Fruit fly (Drosophila melanogaster) whole organism: ENCODE results near the gene CG13297.

Experiments used
- CG8478 ChIP-seq: fragments of >200 bp; optimal IDR thresholded peaks from 2 replicates; lab custom pipeline; 2018; ENCODE audit warnings: inconsistent platforms
- Dll ChIP-seq: fragments of >200 bp; optimal IDR thresholded peaks from 2 replicates; lab custom pipeline; 2017
- EcR ChIP-seq, 2 experiments: fragments of >200 bp; optimal IDR thresholded peaks; 2 replicates each; lab custom pipeline; 2017; ENCODE audit warnings: missing biosample characterization in 2 of 2, missing genetic modification characterization in 2 of 2, missing genetic modification reagents in 2 of 2
- pan ChIP-seq: fragments of >200 bp; optimal IDR thresholded peaks from 2 replicates; lab custom pipeline; 2017
- psq ChIP-seq: fragments of >200 bp; optimal IDR thresholded peaks from 2 replicates; lab custom pipeline; 2017
- usp ChIP-seq: fragments of >200 bp; optimal IDR thresholded peaks from 2 replicates; lab custom pipeline; 2017; ENCODE audit warnings: missing biosample characterization, missing genetic modification characterization, mixed read lengths

The CG13297 gene

dm6 chr3L:6157327-6158032 is at the start of gene CG13297:
Gene CG13297, minus strand, starts transcription at chr3L:6157377.
- TF ChIP-seq EcR (GFP tag; optimal IDR thresholded peaks at IDR 0.05; lab: Kevin White, UChicago) (no peak), pan (lab: Kevin White, UChicago) (no peak), psq (lab: Kevin White, UChicago) (no peak), usp (no peak), CG8478 (lab: Kevin White, UChicago) (no peak), Dll (no peak)

DNA sequence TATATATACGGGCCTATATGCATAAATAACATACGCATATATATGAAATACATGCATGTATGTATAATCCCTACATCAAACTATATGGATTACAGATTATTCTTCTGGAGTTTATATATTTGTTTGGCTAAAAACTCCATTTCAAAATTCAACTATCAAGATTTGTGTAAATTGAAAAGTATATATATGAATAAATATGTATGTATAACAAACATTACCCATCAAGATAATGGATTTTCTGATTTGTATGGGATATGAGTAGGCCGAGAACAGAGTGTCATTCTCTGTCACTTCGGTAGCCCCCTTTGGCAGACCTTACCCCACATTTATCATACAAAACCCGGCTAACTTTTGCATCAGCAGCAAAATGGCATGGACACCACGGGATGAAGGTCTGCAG is 43.0 kb upstream of the CG13297 start, which contains the start of gene CG8219:
Gene CG8219, plus strand, starts transcription at position 301 of the 400 bp plus-strand sequence.
- no peak for TF ChIP-seq CG8478 (lab: Kevin White, UChicago)
- TF ChIP-seq Dll = no peak
- TF ChIP-seq EcR (GFP tag; optimal IDR thresholded peaks at IDR 0.05; lab: Kevin White, UChicago) = no peak
- no peak for TF ChIP-seq usp
- no peak for TF ChIP-seq psq (lab: Kevin White, UChicago)
- no peak for TF ChIP-seq pan (lab: Kevin White, UChicago)

DNA sequence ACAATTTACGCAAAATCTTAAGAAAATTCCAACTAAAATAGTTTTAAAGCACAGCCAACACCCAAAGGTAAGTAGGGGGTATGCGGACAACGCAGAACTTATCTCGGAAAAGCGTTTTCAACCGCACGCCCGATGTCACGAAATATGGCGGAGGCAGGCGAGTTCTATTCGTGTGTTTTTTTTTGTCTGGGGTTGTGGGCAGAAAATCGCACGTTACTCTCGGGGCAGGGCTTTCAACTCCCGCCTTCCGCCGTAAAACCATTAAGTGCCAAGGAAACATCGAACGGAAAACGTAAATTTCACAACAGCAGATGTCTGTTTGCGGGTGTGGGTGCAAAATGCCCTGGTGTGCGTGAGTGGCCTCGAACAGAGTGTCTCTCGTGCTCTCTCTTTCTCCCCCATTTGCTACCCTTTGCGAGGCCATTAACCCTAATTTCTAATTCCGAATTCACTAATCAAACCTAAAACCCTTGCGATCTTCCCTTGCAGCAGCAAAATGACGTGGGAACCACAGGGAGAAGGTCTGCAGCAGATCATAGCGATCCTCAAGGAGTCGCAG is 36.5 kb upstream of the CG13297 start:
- TF ChIP-seq EcR (GFP tag; optimal IDR thresholded peaks at IDR 0.05; lab: Kevin White, UChicago) (no peak), Dll (no peak), psq (lab: Kevin White, UChicago) (no peak), pan (lab: Kevin White, UChicago) (no peak), CG8478 (lab: Kevin White, UChicago) (no peak), usp (no peak)

dm6 chr3L:6192822-6193555 is 35.8 kb upstream of the CG13297 start, which contains the start of the genes Sf3b6 and Tnpo:
Gene Sf3b6, minus strand, starts transcription at chr3L:6193179.
Gene Tnpo, plus strand, starts transcription at chr3L:6193480.
- TF ChIP-seq CG8478 (lab: Kevin White, UChicago) (no peak), usp (no peak), pan (lab: Kevin White, UChicago) (no peak), psq (lab: Kevin White, UChicago) (no peak), Dll (no peak), EcR (GFP tag; optimal IDR thresholded peaks at IDR 0.05; lab: Kevin White, UChicago) (no peak)

dm6 chr3L:6188995-6189927 is 32.1 kb upstream of the CG13297 start, which contains the start of the genes D19A and CG7386:
Gene D19A, minus strand, starts transcription at chr3L:6189123.
Gene CG7386, plus strand, starts transcription at chr3L:6189745.
- TF ChIP-seq psq (lab: Kevin White, UChicago) (no peak), Dll (no peak)

dm6 chr3L:6184884-6185438 is 27.8 kb upstream of the CG13297 start, which contains the start of the genes D19B and CG43293:
Gene D19B, minus strand, starts transcription at chr3L:6184920.
Gene CG43293, plus strand, starts transcription at chr3L:6185189.
- no peak for TF ChIP-seq psq (lab: Kevin White, UChicago)
- peak; percentile 80 for TF ChIP-seq pan (lab: Kevin White, UChicago)

DNA sequence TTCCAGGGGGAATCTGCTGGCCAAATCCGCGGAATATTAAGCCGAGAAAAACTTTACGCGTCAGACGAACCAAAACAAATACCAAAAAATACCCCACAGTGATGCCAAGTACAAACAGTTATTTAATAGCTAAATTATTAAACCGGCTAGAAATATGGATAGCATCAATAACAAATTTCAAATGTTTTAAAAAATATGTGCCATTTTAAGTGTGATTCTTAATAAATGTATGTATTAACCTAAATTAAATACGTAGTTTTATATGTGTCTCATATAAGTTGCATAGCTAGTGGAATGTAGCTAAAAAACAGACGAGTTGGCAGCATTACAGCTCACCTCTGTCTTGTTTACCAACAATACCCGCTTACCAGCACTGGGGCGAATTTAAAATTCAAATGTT is 24.6 kb upstream of the CG13297 start, which contains the start of gene CG10274:
Gene CG10274, minus strand, starts transcription at position 54 of the 400 bp plus-strand sequence.
- TF ChIP-seq usp (no peak), EcR (GFP tag; optimal IDR thresholded peaks at IDR 0.05; lab: Kevin White, UChicago) (no peak), CG8478 (lab: Kevin White, UChicago) (no peak), Dll (no peak)

dm6 chr3L:6173826-6174255 is 16.7 kb upstream of the CG13297 start, which contains the start of the genes fmt and CG7376:
Gene fmt, minus strand, starts transcription at chr3L:6173880.
Gene CG7376, plus strand, starts transcription at chr3L:6174248.
- no peak for TF ChIP-seq psq (lab: Kevin White, UChicago)
- TF ChIP-seq Dll = no peak
- TF ChIP-seq pan (lab: Kevin White, UChicago) = no peak
- TF ChIP-seq usp = no peak
- TF ChIP-seq CG8478 (lab: Kevin White, UChicago) = no peak
- TF ChIP-seq EcR (GFP tag; optimal IDR thresholded peaks at IDR 0.05; lab: Kevin White, UChicago) = no peak

DNA sequence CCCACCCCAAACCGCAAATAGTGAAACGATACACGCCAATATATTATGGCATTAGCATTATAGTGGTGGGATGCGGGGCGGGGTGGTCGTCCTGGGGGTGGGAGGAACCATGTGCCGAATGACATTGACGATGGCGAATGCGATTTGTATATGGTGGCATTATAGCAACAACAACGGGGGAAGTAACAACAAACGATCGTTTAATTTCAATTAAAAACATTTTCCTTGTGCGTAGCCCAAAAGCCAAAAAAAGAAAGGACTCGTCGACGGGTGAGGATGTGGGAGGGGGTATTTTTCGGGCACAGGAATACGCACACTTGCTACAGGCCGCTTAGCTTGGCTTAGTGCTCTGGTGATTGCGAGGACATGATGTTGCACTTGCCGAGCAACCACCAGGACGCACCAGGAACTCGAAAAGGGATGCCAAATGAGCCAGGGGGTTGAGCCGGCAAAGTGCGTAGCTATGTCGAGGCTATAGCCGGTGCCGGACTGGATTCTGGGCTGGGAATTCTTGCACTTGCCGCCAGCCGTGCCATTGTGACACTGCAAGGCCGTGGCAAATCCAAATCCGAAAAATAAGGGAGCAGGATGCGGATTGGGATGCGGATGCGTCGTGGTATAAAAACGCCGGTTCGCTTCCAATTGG is 5.4 kb upstream of the CG13297 start, which contains the start of gene Prdm13:
Gene Prdm13, plus strand, starts transcription at position 645 of the 646 bp plus-strand sequence.
- TF ChIP-seq EcR (GFP tag; optimal IDR thresholded peaks at IDR 0.05; lab: Kevin White, UChicago) (no peak), Dll (no peak), psq (lab: Kevin White, UChicago) (no peak), CG8478 (lab: Kevin White, UChicago) (no peak), pan (lab: Kevin White, UChicago) (no peak), usp (no peak)

DNA sequence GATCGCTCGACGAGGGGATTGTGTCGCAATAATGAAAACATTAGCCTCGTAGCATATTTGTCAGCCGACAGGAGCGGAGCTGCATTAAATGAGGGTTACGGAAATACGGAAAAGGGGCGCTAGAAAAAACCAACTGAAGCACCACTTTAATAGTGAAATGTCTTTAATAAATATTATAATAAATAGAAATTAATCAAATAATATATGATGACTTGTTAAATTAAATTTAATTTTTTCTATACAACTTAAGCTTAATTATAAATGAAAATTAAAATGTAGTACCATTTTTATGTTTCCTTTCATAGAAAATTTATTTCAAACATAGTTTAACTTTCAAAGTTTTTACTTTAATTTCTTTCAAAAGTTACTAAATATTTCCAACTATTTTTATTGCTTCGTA is 4.8 kb upstream of the CG13297 start:
- no peak for TF ChIP-seq psq (lab: Kevin White, UChicago)
- no peak for TF ChIP-seq pan (lab: Kevin White, UChicago)
- TF ChIP-seq usp = no peak
- no peak for TF ChIP-seq CG8478 (lab: Kevin White, UChicago)
- TF ChIP-seq Dll = no peak
- TF ChIP-seq EcR (GFP tag; optimal IDR thresholded peaks at IDR 0.05; lab: Kevin White, UChicago) = no peak
